Worm (Caenorhabditis elegans): ENCODE data around the gene C17H12.10.

ce11 chrIV:6811808-6812207 lies 5.2 kb downstream of the C17H12.10 start, which contains the start of gene ceh-48:
- TF ChIP-seq jun-1 (tag; optimal IDR thresholded peaks at IDR 0.05): no peak
- no peak for TF ChIP-seq fkh-10 (GFP tag; optimal IDR thresholded peaks at IDR 0.05)
- no peak for TF ChIP-seq nhr-237 (tag; optimal IDR thresholded peaks at IDR 0.05)
- no peak for TF ChIP-seq lsy-2 (tag; optimal IDR thresholded peaks at IDR 0.05)
- TF ChIP-seq lin-13 (GFP tag; optimal IDR thresholded peaks at IDR 0.05): no peak
- no peak for TF ChIP-seq mdl-1 (tag; optimal IDR thresholded peaks at IDR 0.05)
- TF ChIP-seq lir-3 (tag; optimal IDR thresholded peaks at IDR 0.05; ENCODE audit: poor library complexity): no peak

All from whole organism, L1 larva.